Worm (Caenorhabditis elegans) whole organism, L4/young adult: ENCODE measurements around the gene F49C12.1.

ENCODE experiments used
- dao-5 ChIP-seq: sonication (generic microtip); optimal IDR thresholded peaks from 2 replicates; lab custom pipeline; 2016; ENCODE audit warnings: missing genotype, missing genetic modification characterization, moderate library complexity, missing compliant biosample characterization
- him-1 ChIP-seq: sonication (generic microtip); optimal IDR thresholded peaks from 2 replicates; lab custom pipeline; 2016; ENCODE audit warnings: missing genotype, missing genetic modification reagents, missing genetic modification characterization, missing compliant biosample characterization

- TF ChIP-seq him-1 (no peak), dao-5 (tag; lab: Kevin White, UChicago) (no peak)
Observed at ce11 chrIV:9260826-9261225, 35.3 kb downstream of the F49C12.1 start.
